Fruit fly (Drosophila melanogaster): ENCODE results near the gene Mst57Db.

The Mst57Db gene

dm6 chr3R:25791807-25792206, 38.9 kb downstream of the Mst57Db start:
- TF ChIP-seq Vsx2 (GFP tag; optimal IDR thresholded peaks at IDR 0.05; ENCODE audit: partially characterized antibody) (no peak), lola (GFP tag; optimal IDR thresholded peaks at IDR 0.05) (no peak), Jra (GFP tag; optimal IDR thresholded peaks at IDR 0.05) (no peak), foxo (GFP tag; optimal IDR thresholded peaks at IDR 0.05) (no peak), CG9705 (GFP tag; optimal IDR thresholded peaks at IDR 0.05) (no peak), br (GFP tag; optimal IDR thresholded peaks at IDR 0.05) (no peak), Rel (GFP tag; optimal IDR thresholded peaks at IDR 0.05) (no peak), Rel (tag; optimal IDR thresholded peaks at IDR 0.05) (no peak), Hr78 (GFP tag; optimal IDR thresholded peaks at IDR 0.05) (no peak), jim (GFP tag; optimal IDR thresholded peaks at IDR 0.05) (no peak), Sp1 (GFP tag; optimal IDR thresholded peaks at IDR 0.05) (no peak), Abd-B (GFP tag; optimal IDR thresholded peaks at IDR 0.05) (no peak), Myc (optimal IDR thresholded peaks at IDR 0.05) (no peak), dsf (GFP tag; optimal IDR thresholded peaks at IDR 0.05; ENCODE audit: borderline replicate concordance) (no peak), ey (GFP tag; optimal IDR thresholded peaks at IDR 0.05) (no peak), OdsH (GFP tag; optimal IDR thresholded peaks at IDR 0.05) (no peak), Mio (GFP tag; optimal IDR thresholded peaks at IDR 0.05) (no peak), tai (GFP tag; optimal IDR thresholded peaks at IDR 0.05) (no peak)

DNA sequence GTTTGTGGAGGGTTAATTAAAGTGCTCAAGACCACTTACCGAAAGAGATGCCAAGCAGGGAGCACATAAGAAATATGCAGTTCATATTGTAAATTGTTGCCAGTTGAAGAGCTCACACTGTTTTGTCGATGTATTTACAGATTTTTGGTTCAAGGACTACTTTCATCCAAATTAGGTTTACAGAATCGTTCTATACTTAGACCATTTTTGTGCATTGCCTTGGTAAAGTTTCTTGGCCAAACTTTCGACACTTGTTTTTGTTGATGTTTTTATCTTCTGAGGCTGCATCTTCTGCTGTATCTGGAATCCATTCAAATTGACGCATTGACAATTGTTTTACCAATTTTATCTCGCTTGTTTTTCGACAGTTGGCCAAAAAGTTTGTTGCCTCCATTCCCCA, 40.3 kb downstream of the Mst57Db start, which contains the start of gene CG31093:
Gene CG31093, minus strand, starts transcription at position 101 of the 400 bp plus-strand sequence.
- no peak for TF ChIP-seq dsf (GFP tag; optimal IDR thresholded peaks at IDR 0.05; ENCODE audit: borderline replicate concordance)
- no peak for TF ChIP-seq rgr (GFP tag; optimal IDR thresholded peaks at IDR 0.05)
- no peak for TF ChIP-seq CrebA (GFP tag; optimal IDR thresholded peaks at IDR 0.05; ENCODE audit: borderline replicate concordance)
- TF ChIP-seq Abd-B (GFP tag; optimal IDR thresholded peaks at IDR 0.05): no peak
- TF ChIP-seq lola (GFP tag; optimal IDR thresholded peaks at IDR 0.05): no peak
- TF ChIP-seq Sp1 (GFP tag; optimal IDR thresholded peaks at IDR 0.05): no peak
- TF ChIP-seq ey (GFP tag; optimal IDR thresholded peaks at IDR 0.05): no peak
- no peak for TF ChIP-seq CG9705 (GFP tag; optimal IDR thresholded peaks at IDR 0.05)
- TF ChIP-seq woc (GFP tag; optimal IDR thresholded peaks at IDR 0.05): no peak
- TF ChIP-seq CG32264 (GFP tag; optimal IDR thresholded peaks at IDR 0.05): no peak
- no peak for TF ChIP-seq Rel (GFP tag; optimal IDR thresholded peaks at IDR 0.05)
- no peak for TF ChIP-seq Rel (tag; optimal IDR thresholded peaks at IDR 0.05)
- no peak for TF ChIP-seq HLH106 (tag; optimal IDR thresholded peaks at IDR 0.05)
- no peak for TF ChIP-seq brk (GFP tag; optimal IDR thresholded peaks at IDR 0.05)
- TF ChIP-seq jim (GFP tag; optimal IDR thresholded peaks at IDR 0.05): no peak
- no peak for TF ChIP-seq tai (GFP tag; optimal IDR thresholded peaks at IDR 0.05)
- no peak for TF ChIP-seq h (GFP tag; optimal IDR thresholded peaks at IDR 0.05)
- no peak for TF ChIP-seq Dfd (GFP tag; optimal IDR thresholded peaks at IDR 0.05)
- TF ChIP-seq Hr83 (GFP tag; optimal IDR thresholded peaks at IDR 0.05; ENCODE audit: poor library complexity, severe bottlenecking): no peak
- TF ChIP-seq pan (optimal IDR thresholded peaks at IDR 0.05): no peak

DNA sequence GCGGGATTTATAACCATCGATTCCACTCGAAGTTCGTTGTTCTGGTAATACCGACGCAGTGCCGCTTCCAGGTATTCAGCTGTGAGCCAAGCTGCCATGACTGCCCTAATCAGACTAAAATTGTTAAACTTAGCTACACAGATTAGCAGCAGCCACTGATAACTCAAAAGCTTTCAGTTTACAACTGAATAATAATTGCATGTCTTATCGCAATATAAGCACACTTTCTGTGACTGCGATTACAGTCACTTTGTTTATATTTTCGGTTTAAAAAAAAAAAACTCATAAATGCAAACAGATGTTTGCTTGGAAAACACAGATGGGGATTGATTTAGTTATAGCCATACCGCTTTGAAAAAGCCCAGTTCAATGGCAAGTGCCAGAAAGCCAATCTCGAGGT, 41.4 kb downstream of the Mst57Db start, which contains the start of gene CG31380:
Gene CG31380, minus strand, starts transcription at position 101 of the 400 bp plus-strand sequence.
- TF ChIP-seq dmrt93B (GFP tag; optimal IDR thresholded peaks at IDR 0.05) (no peak), dsf (GFP tag; optimal IDR thresholded peaks at IDR 0.05; ENCODE audit: borderline replicate concordance) (no peak), Dif (GFP tag; optimal IDR thresholded peaks at IDR 0.05; ENCODE audit: partially characterized antibody) (no peak), Rel (GFP tag; optimal IDR thresholded peaks at IDR 0.05) (no peak), Rel (tag; optimal IDR thresholded peaks at IDR 0.05) (no peak), CrebA (GFP tag; optimal IDR thresholded peaks at IDR 0.05; ENCODE audit: borderline replicate concordance) (no peak), fru (GFP tag; optimal IDR thresholded peaks at IDR 0.05) (no peak)

DNA sequence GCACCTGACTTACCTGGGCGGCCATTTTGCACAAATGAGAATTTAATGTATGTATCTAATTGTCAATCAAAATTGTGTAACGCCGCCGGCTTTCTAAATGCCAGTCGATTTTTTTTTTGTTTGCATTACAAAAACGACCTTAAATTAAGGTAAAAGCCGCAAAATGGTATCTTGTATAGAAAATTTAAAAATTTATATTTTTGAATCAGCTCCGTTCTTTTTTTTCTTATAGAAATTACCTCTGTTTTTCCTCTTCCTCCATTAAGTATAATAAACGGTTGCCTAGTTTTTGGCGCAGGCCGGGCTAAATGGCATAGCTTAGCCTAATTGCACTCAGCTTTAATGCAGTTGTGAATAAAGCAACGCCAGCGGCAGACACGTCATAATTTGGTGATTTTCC, 43.5 kb downstream of the Mst57Db start, which contains the start of gene CG4960:
Gene CG4960, minus strand, starts transcription at position 101 of the 400 bp plus-strand sequence.
- TF ChIP-seq Hr78 (GFP tag; optimal IDR thresholded peaks at IDR 0.05): no peak
- TF ChIP-seq rgr (GFP tag; optimal IDR thresholded peaks at IDR 0.05): no peak
- no peak for TF ChIP-seq Abd-B (GFP tag; optimal IDR thresholded peaks at IDR 0.05)
- TF ChIP-seq Dif (GFP tag; optimal IDR thresholded peaks at IDR 0.05; ENCODE audit: partially characterized antibody): no peak
- no peak for TF ChIP-seq br (GFP tag; optimal IDR thresholded peaks at IDR 0.05)
- TF ChIP-seq ey (GFP tag; optimal IDR thresholded peaks at IDR 0.05): no peak
- TF ChIP-seq Hr83 (GFP tag; optimal IDR thresholded peaks at IDR 0.05; ENCODE audit: poor library complexity, severe bottlenecking): no peak
- TF ChIP-seq sage (GFP tag; optimal IDR thresholded peaks at IDR 0.05): no peak
- no peak for TF ChIP-seq OdsH (GFP tag; optimal IDR thresholded peaks at IDR 0.05)
- no peak for TF ChIP-seq foxo (GFP tag; optimal IDR thresholded peaks at IDR 0.05)
- no peak for TF ChIP-seq Rel (GFP tag; optimal IDR thresholded peaks at IDR 0.05)
- TF ChIP-seq Rel (tag; optimal IDR thresholded peaks at IDR 0.05): no peak
